Fruit fly (Drosophila melanogaster) whole organism, adult: ENCODE results near the gene slf.
A peak's percentile ranks its signal among the peaks of the same experiment; 100 is the strongest.

ENCODE experiments used
- CG1620 ChIP-seq: fragments of 200-800 bp; sonication (Bioruptor generic); optimal IDR thresholded peaks from 2 replicates; lab custom pipeline; 2016; ENCODE audit warnings: missing biosample characterization, missing genetic modification characterization
- CG33017 ChIP-seq: fragments of 200-800 bp; sonication (Bioruptor generic); optimal IDR thresholded peaks from 2 replicates; lab custom pipeline; 2018; ENCODE audit warnings: missing biosample characterization, mild to moderate bottlenecking, missing genetic modification characterization, moderate library complexity
- CG5204 ChIP-seq: fragments of 200-800 bp; sonication (Bioruptor generic); optimal IDR thresholded peaks from 2 replicates; lab custom pipeline; 2016; ENCODE audit warnings: missing biosample characterization, missing genetic modification characterization
- CG7045 ChIP-seq: fragments of 200-800 bp; sonication (Bioruptor generic); optimal IDR thresholded peaks from 2 replicates; lab custom pipeline; 2017; ENCODE audit warnings: missing biosample characterization, mild to moderate bottlenecking, missing genetic modification characterization
- Mnt ChIP-seq: fragments of 200-800 bp; sonication (Bioruptor generic); optimal IDR thresholded peaks from 2 replicates; lab custom pipeline; 2016; ENCODE audit warnings: missing biosample characterization, mild to moderate bottlenecking, missing genetic modification characterization
- cic ChIP-seq: fragments of 200-800 bp; sonication (Bioruptor generic); optimal IDR thresholded peaks from 2 replicates; lab custom pipeline; 2017; ENCODE audit warnings: missing biosample characterization, mild to moderate bottlenecking, missing genetic modification characterization, moderate library complexity
- kay ChIP-seq: fragments of 200-800 bp; sonication (Bioruptor generic); peaks from one replicate; lab custom pipeline; 2016; ENCODE audit warnings: missing biosample characterization, missing genetic modification characterization, borderline replicate concordance
- toe ChIP-seq: fragments of 200-800 bp; sonication (Bioruptor generic); optimal IDR thresholded peaks from 2 replicates; lab custom pipeline; 2016; ENCODE audit warnings: missing biosample characterization, missing genetic modification characterization

dm6 chr2L:4811491-4812058 is 9.9 kb upstream of the slf start:
- TF ChIP-seq CG7045 (GFP tag; lab: Kevin White, UChicago), result no peak
- TF ChIP-seq kay (GFP tag; lab: Kevin White, UChicago), result no peak
- peak; percentile 84 for TF ChIP-seq cic (GFP tag; lab: Kevin White, UChicago)
- TF ChIP-seq CG33017 (tag; lab: Kevin White, UChicago), result no peak
- no peak for TF ChIP-seq CG1620 (GFP tag; lab: Kevin White, UChicago)
- no peak for TF ChIP-seq toe
- TF ChIP-seq CG5204 (GFP tag; lab: Kevin White, UChicago), result no peak
- TF ChIP-seq Mnt (GFP tag; lab: Kevin White, UChicago), result peak; percentile 85
